Worm (Caenorhabditis elegans) whole organism, midembryonic: ENCODE measurements around the gene F11E6.4.

Experiments
- T22C8.4 ChIP-seq: fragments of 200-800 bp; sonication (Bioruptor generic); IDR thresholded peaks from 2 replicates; pipeline ENCODE4 v1.3.6; 2022; ENCODE audit warnings: missing genetic modification characterization, missing compliant biosample characterization
- cog-1 ChIP-seq: sonication (generic microtip); optimal IDR thresholded peaks from 2 replicates; lab custom pipeline; 2016; ENCODE audit warnings: missing genetic modification characterization, missing compliant biosample characterization
- flt-1 ChIP-seq: fragments of 200-800 bp; sonication (Bioruptor generic); IDR thresholded peaks from 2 replicates; pipeline ENCODE4 v1.3.6; 2022; ENCODE audit warnings: missing genetic modification characterization, missing compliant biosample characterization
- med-1 ChIP-seq: sonication (generic microtip); optimal IDR thresholded peaks from 2 replicates; lab custom pipeline; 2017; ENCODE audit warnings: missing genetic modification characterization, mild to moderate bottlenecking, missing compliant biosample characterization, antibody characterized with exemption, missing genetic modification reagents; ENCODE audit not compliant: insufficient read depth
- ref-1 ChIP-seq: fragments of 200-800 bp; sonication (Bioruptor generic); conservative IDR thresholded peaks from 2 replicates; pipeline ENCODE4 v1.3.6; 2022; ENCODE audit warnings: missing genetic modification reagents, missing genetic modification characterization, missing compliant biosample characterization
- tab-1 ChIP-seq: fragments of 200-800 bp; sonication (Bioruptor generic); IDR thresholded peaks from 2 replicates; pipeline ENCODE4 v1.3.6; 2022; ENCODE audit warnings: missing genetic modification characterization, missing compliant biosample characterization
- ztf-23 ChIP-seq: fragments of 200-800 bp; sonication (Bioruptor generic); IDR thresholded peaks from 2 replicates; pipeline ENCODE4 v1.3.6; 2022; ENCODE audit warnings: missing genetic modification reagents, missing genetic modification characterization, missing compliant biosample characterization
- ztf-29 ChIP-seq: fragments of 200-800 bp; sonication (Bioruptor generic); IDR thresholded peaks from 2 replicates; pipeline ENCODE4 v1.3.6; 2022; ENCODE audit warnings: missing genetic modification reagents, missing genetic modification characterization, missing compliant biosample characterization

DNA sequence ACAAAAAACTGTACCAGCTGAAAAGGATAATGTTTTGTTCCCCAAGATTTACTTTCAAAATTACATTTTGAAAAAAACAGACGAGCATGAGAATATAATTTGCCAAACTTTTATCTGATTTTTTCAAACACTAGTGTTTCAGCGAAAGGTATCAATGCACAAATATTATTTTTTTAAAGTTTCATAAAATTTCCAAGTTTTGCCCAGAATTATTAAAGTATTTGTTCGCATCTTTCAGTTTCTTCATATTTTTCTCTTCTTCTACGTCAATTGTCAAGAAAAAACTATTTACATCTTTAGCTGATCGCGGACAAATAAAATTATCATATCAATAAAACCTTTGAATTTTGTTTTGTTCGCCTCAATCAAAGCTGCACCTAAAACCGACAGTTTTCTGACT, 33.1 kb downstream of the F11E6.4 start, which contains the start of gene C06A12.8:
- no peak for TF ChIP-seq med-1 (GFP tag; lab: Kevin White, UChicago)
- no peak for TF ChIP-seq flt-1 (GFP tag; lab: Robert Waterston, UW)
- TF ChIP-seq T22C8.4 (GFP tag; lab: Robert Waterston, UW), result no peak
- TF ChIP-seq ref-1 (GFP tag; lab: Robert Waterston, UW), result no peak
- TF ChIP-seq ztf-23 (GFP tag; lab: Robert Waterston, UW), result no peak
- no peak for TF ChIP-seq cog-1
- no peak for TF ChIP-seq tab-1
- TF ChIP-seq ztf-29 (GFP tag; lab: Robert Waterston, UW), result no peak
